Fruit fly (Drosophila melanogaster): ENCODE results near the gene Saf6.

The Saf6 gene

DNA sequence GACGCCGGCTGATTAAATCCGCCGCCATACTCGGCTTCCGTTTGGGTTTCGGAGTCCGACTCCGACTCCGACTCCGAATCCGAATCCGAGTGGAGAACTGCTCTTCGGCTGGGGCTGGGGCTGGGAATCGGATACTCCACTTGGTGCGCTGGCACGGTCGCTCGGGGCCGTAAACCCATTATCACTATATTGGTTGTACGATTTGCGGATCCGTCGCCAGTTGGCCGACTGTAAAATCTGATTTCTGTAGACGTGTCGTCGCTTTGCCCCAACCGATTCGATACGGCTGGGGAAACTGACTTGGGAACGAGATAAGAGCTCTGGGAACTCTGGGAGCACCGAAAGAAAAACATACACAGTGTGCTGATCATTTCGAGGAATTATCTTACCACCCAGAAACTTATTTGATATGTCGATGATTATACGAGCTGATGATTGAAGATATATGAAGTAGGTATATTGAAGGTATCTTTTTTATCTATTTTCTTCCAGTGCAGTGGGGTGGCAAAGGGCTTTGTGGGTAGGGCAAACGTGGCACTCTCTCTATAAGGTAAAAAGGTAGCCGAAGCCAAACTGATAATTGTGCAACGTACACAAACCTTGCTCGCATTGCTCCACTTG, 42.3 kb upstream of the Saf6 start:
- TF ChIP-seq HLH3B (GFP tag; IDR thresholded peaks at IDR 0.05) (peak; percentile 73), CG5180 (GFP tag; optimal IDR thresholded peaks at IDR 0.05) (peak; percentile 0), CG1233 (GFP tag; optimal IDR thresholded peaks at IDR 0.05) (peak; percentile 25), ato (GFP tag; IDR thresholded peaks at IDR 0.05; ENCODE audit: partially characterized antibody) (no peak), CG17802 (tag; optimal IDR thresholded peaks at IDR 0.05) (no peak), Optix (GFP tag; IDR thresholded peaks at IDR 0.05) (peak; percentile 53; the same call in 2 of the 3 replicates), CG31441 (GFP tag; IDR thresholded peaks at IDR 0.05) (peak; percentile 38; the same call in 1 of the 2 replicates), CG6791 (GFP tag; IDR thresholded peaks at IDR 0.05; ENCODE audit: partially characterized antibody) (no peak), CG10462 (GFP tag; optimal IDR thresholded peaks at IDR 0.05) (peak; percentile 31), chm (GFP tag; IDR thresholded peaks at IDR 0.05) (no peak), maf-S (GFP tag; optimal IDR thresholded peaks at IDR 0.05) (peak; percentile 8), Kr (GFP tag; optimal IDR thresholded peaks at IDR 0.05) (no peak), cg (GFP tag; optimal IDR thresholded peaks at IDR 0.05) (no peak), CG10274 (GFP tag; optimal IDR thresholded peaks at IDR 0.05) (no peak), Bdp1 (GFP tag; optimal IDR thresholded peaks at IDR 0.05) (peak; percentile 14), Xrp1 (GFP tag; IDR thresholded peaks at IDR 0.05) (peak; percentile 64; the same call in 1 of the 2 replicates), usp (GFP tag; optimal IDR thresholded peaks at IDR 0.05) (no peak), YL-1 (GFP tag; optimal IDR thresholded peaks at IDR 0.05) (no peak), trh (GFP tag; optimal IDR thresholded peaks at IDR 0.05) (no peak), CG6654 (GFP tag; optimal IDR thresholded peaks at IDR 0.05) (no peak), unc-4 (GFP tag; IDR thresholded peaks at IDR 0.05; ENCODE audit: partially characterized antibody) (no peak), ash1 (GFP tag; optimal IDR thresholded peaks at IDR 0.05) (no peak), wek (GFP tag; optimal IDR thresholded peaks at IDR 0.05) (no peak), org-1 (GFP tag; optimal IDR thresholded peaks at IDR 0.05) (peak; percentile 38), CG2875 (GFP tag; optimal IDR thresholded peaks at IDR 0.05) (peak; percentile 25), NFAT (GFP tag; IDR thresholded peaks at IDR 0.05) (no peak), fd64A (GFP tag; optimal IDR thresholded peaks at IDR 0.05) (no peak), CG18262 (tag; optimal IDR thresholded peaks at IDR 0.05) (peak; percentile 46), cas (GFP tag; IDR thresholded peaks at IDR 0.05) (no peak), CG3065 (GFP tag; optimal IDR thresholded peaks at IDR 0.05) (no peak), CG14860 (GFP tag; IDR thresholded peaks at IDR 0.05; ENCODE audit: partially characterized antibody) (no peak), Gsc (GFP tag; IDR thresholded peaks at IDR 0.05) (no peak), Dp (GFP tag; optimal IDR thresholded peaks at IDR 0.05) (no peak), D19A (tag; optimal IDR thresholded peaks at IDR 0.05) (peak; percentile 16), tap (tag; optimal IDR thresholded peaks at IDR 0.05) (peak; percentile 48), CG9932 (GFP tag; IDR thresholded peaks at IDR 0.05) (peak; percentile 58), D19B (GFP tag; optimal IDR thresholded peaks at IDR 0.05) (no peak), CG14441 (GFP tag; IDR thresholded peaks at IDR 0.05) (peak; percentile 67), crol (GFP tag; IDR thresholded peaks at IDR 0.05) (no peak), Tbp (GFP tag; optimal IDR thresholded peaks at IDR 0.05) (no peak), Mrtf (GFP tag; IDR thresholded peaks at IDR 0.05) (peak; percentile 44; the same call in 1 of the 3 replicates), CG11695 (GFP tag; IDR thresholded peaks at IDR 0.05) (peak; percentile 68; the same call in 2 of the 3 replicates), Neu2 (GFP tag; optimal IDR thresholded peaks at IDR 0.05; ENCODE audit: borderline replicate concordance) (no peak), Side (GFP tag; optimal IDR thresholded peaks at IDR 0.05) (peak; percentile 8), Dek (tag; optimal IDR thresholded peaks at IDR 0.05) (peak; percentile 33), seq (GFP tag; IDR thresholded peaks at IDR 0.05) (no peak), CG7987 (GFP tag; optimal IDR thresholded peaks at IDR 0.05) (no peak), Ets65A (GFP tag) (peak; percentile 46), PHDP (tag; optimal IDR thresholded peaks at IDR 0.05) (peak; percentile 63), CG18619 (GFP tag; optimal IDR thresholded peaks at IDR 0.05) (peak; percentile 8)
